Fruit fly (Drosophila melanogaster): ENCODE measurements around the gene CG18095.

Gene CG18095

dm6 chr2L:14031439-14031838 lies at the start of gene CG18095:
CG18095 (minus strand) TSS chr2L:14031539.
- TF ChIP-seq usp (GFP tag; optimal IDR thresholded peaks at IDR 0.05) (no peak), CG8478 (optimal IDR thresholded peaks at IDR 0.05) (no peak), Dll (optimal IDR thresholded peaks at IDR 0.05) (no peak), EcR (GFP tag; optimal IDR thresholded peaks at IDR 0.05) (no peak), psq (optimal IDR thresholded peaks at IDR 0.05) (no peak), pan (optimal IDR thresholded peaks at IDR 0.05) (no peak)

dm6 chr2L:14070154-14070553 lies 38.8 kb upstream of the CG18095 start:
- TF ChIP-seq CG8478 (optimal IDR thresholded peaks at IDR 0.05) = no peak
- no peak for TF ChIP-seq psq (optimal IDR thresholded peaks at IDR 0.05)
- no peak for TF ChIP-seq EcR (GFP tag; optimal IDR thresholded peaks at IDR 0.05)
- no peak for TF ChIP-seq pan (optimal IDR thresholded peaks at IDR 0.05)
- TF ChIP-seq Dll (optimal IDR thresholded peaks at IDR 0.05) = no peak
- no peak for TF ChIP-seq usp (GFP tag; optimal IDR thresholded peaks at IDR 0.05)

dm6 chr2L:14054903-14055302 lies 23.6 kb upstream of the CG18095 start:
- TF ChIP-seq psq (optimal IDR thresholded peaks at IDR 0.05) (no peak), Dll (optimal IDR thresholded peaks at IDR 0.05) (no peak), pan (optimal IDR thresholded peaks at IDR 0.05) (no peak), EcR (GFP tag; optimal IDR thresholded peaks at IDR 0.05) (no peak)

dm6 chr2L:14054281-14054680 lies 22.9 kb upstream of the CG18095 start:
- TF ChIP-seq usp (GFP tag; optimal IDR thresholded peaks at IDR 0.05) (no peak), EcR (GFP tag; optimal IDR thresholded peaks at IDR 0.05) (no peak), psq (optimal IDR thresholded peaks at IDR 0.05) (no peak)

- TF ChIP-seq pan (optimal IDR thresholded peaks at IDR 0.05) (no peak), Dll (optimal IDR thresholded peaks at IDR 0.05) (no peak), CG8478 (optimal IDR thresholded peaks at IDR 0.05) (no peak), EcR (GFP tag; optimal IDR thresholded peaks at IDR 0.05) (no peak), psq (optimal IDR thresholded peaks at IDR 0.05) (no peak)
These were observed 18.6 kb upstream of the CG18095 start for dm6 chr2L:14049958-14050357.

dm6 chr2L:14047170-14047632 lies 15.9 kb upstream of the CG18095 start, which contains the start of gene NimC4:
NimC4 (plus strand) TSS chr2L:14047582.
- no peak for TF ChIP-seq EcR (GFP tag; optimal IDR thresholded peaks at IDR 0.05)
- no peak for TF ChIP-seq psq (optimal IDR thresholded peaks at IDR 0.05)
- no peak for TF ChIP-seq CG8478 (optimal IDR thresholded peaks at IDR 0.05)
- TF ChIP-seq pan (optimal IDR thresholded peaks at IDR 0.05) = no peak
- no peak for TF ChIP-seq usp (GFP tag; optimal IDR thresholded peaks at IDR 0.05)
- TF ChIP-seq Dll (optimal IDR thresholded peaks at IDR 0.05) = no peak

dm6 chr2L:14045562-14046196 lies 14.3 kb upstream of the CG18095 start:
- TF ChIP-seq Dll (optimal IDR thresholded peaks at IDR 0.05) (no peak), pan (optimal IDR thresholded peaks at IDR 0.05) (no peak), EcR (GFP tag; optimal IDR thresholded peaks at IDR 0.05) (no peak), psq (optimal IDR thresholded peaks at IDR 0.05) (no peak), CG8478 (optimal IDR thresholded peaks at IDR 0.05) (no peak), usp (GFP tag; optimal IDR thresholded peaks at IDR 0.05) (no peak)

dm6 chr2L:14039936-14040483 lies 8.7 kb upstream of the CG18095 start, which contains the start of gene nAChRalpha5:
nAChRalpha5 (plus strand) TSS chr2L:14040170.
- TF ChIP-seq pan (optimal IDR thresholded peaks at IDR 0.05) = no peak
- no peak for TF ChIP-seq usp (GFP tag; optimal IDR thresholded peaks at IDR 0.05)
- TF ChIP-seq Dll (optimal IDR thresholded peaks at IDR 0.05) = no peak
- no peak for TF ChIP-seq CG8478 (optimal IDR thresholded peaks at IDR 0.05)
- TF ChIP-seq EcR (GFP tag; optimal IDR thresholded peaks at IDR 0.05) = no peak
- TF ChIP-seq psq (optimal IDR thresholded peaks at IDR 0.05) = no peak

dm6 chr2L:14038718-14039117 lies 7.4 kb upstream of the CG18095 start:
- TF ChIP-seq psq (optimal IDR thresholded peaks at IDR 0.05) = no peak
- no peak for TF ChIP-seq Dll (optimal IDR thresholded peaks at IDR 0.05)
- no peak for TF ChIP-seq pan (optimal IDR thresholded peaks at IDR 0.05)
- no peak for TF ChIP-seq CG8478 (optimal IDR thresholded peaks at IDR 0.05)
- TF ChIP-seq EcR (GFP tag; optimal IDR thresholded peaks at IDR 0.05) = no peak
- TF ChIP-seq usp (GFP tag; optimal IDR thresholded peaks at IDR 0.05) = no peak

- no peak for TF ChIP-seq CG8478 (optimal IDR thresholded peaks at IDR 0.05)
- TF ChIP-seq Dll (optimal IDR thresholded peaks at IDR 0.05) = no peak
- TF ChIP-seq psq (optimal IDR thresholded peaks at IDR 0.05) = no peak
- no peak for TF ChIP-seq pan (optimal IDR thresholded peaks at IDR 0.05)
- TF ChIP-seq usp (GFP tag; optimal IDR thresholded peaks at IDR 0.05) = no peak
- no peak for TF ChIP-seq EcR (GFP tag; optimal IDR thresholded peaks at IDR 0.05)
These were observed 2.1 kb downstream of the CG18095 start for dm6 chr2L:14029235-14029634.

dm6 chr2L:14026778-14027177 lies 4.6 kb downstream of the CG18095 start, which contains the start of gene hll:
hll (plus strand) TSS chr2L:14027001.
- TF ChIP-seq psq (optimal IDR thresholded peaks at IDR 0.05) (no peak), pan (optimal IDR thresholded peaks at IDR 0.05) (no peak)

- TF ChIP-seq EcR (GFP tag; optimal IDR thresholded peaks at IDR 0.05) (no peak), psq (optimal IDR thresholded peaks at IDR 0.05) (no peak), usp (GFP tag; optimal IDR thresholded peaks at IDR 0.05) (no peak), pan (optimal IDR thresholded peaks at IDR 0.05) (no peak), Dll (optimal IDR thresholded peaks at IDR 0.05) (no peak), CG8478 (optimal IDR thresholded peaks at IDR 0.05) (no peak)
These were observed 5.8 kb downstream of the CG18095 start for dm6 chr2L:14025485-14025933.

dm6 chr2L:14024746-14025105 lies 6.6 kb downstream of the CG18095 start:
- TF ChIP-seq EcR (GFP tag; optimal IDR thresholded peaks at IDR 0.05) = no peak
- TF ChIP-seq psq (optimal IDR thresholded peaks at IDR 0.05) = no peak
- TF ChIP-seq usp (GFP tag; optimal IDR thresholded peaks at IDR 0.05) = no peak
- TF ChIP-seq CG8478 (optimal IDR thresholded peaks at IDR 0.05) = no peak
- no peak for TF ChIP-seq pan (optimal IDR thresholded peaks at IDR 0.05)
- no peak for TF ChIP-seq Dll (optimal IDR thresholded peaks at IDR 0.05)

Data from whole organism.